Worm (Caenorhabditis elegans) whole organism, midembryonic: Measurements from ENCODE around the gene deg-1.

ENCODE experiments used
- T22C8.4 ChIP-seq: fragments of 200-800 bp; sonication (Bioruptor generic); IDR thresholded peaks from 2 replicates; pipeline ENCODE4 v1.3.6; 2022; ENCODE audit warnings: missing genetic modification characterization, missing compliant biosample characterization
- cog-1 ChIP-seq: sonication (generic microtip); optimal IDR thresholded peaks from 2 replicates; lab custom pipeline; 2016; ENCODE audit warnings: missing genetic modification characterization, missing compliant biosample characterization
- flt-1 ChIP-seq: fragments of 200-800 bp; sonication (Bioruptor generic); IDR thresholded peaks from 2 replicates; pipeline ENCODE4 v1.3.6; 2022; ENCODE audit warnings: missing genetic modification characterization, missing compliant biosample characterization
- klf-2 ChIP-seq: fragments of 200-800 bp; sonication (Bioruptor generic); conservative IDR thresholded peaks from 2 replicates; pipeline ENCODE4 v1.3.6; 2022; ENCODE audit warnings: missing genetic modification reagents, missing genetic modification characterization, missing compliant biosample characterization
- med-1 ChIP-seq: sonication (generic microtip); optimal IDR thresholded peaks from 2 replicates; lab custom pipeline; 2017; ENCODE audit warnings: missing genetic modification characterization, mild to moderate bottlenecking, missing compliant biosample characterization, antibody characterized with exemption, missing genetic modification reagents; ENCODE audit not compliant: insufficient read depth
- ref-1 ChIP-seq: fragments of 200-800 bp; sonication (Bioruptor generic); conservative IDR thresholded peaks from 2 replicates; pipeline ENCODE4 v1.3.6; 2022; ENCODE audit warnings: missing genetic modification reagents, missing genetic modification characterization, missing compliant biosample characterization
- tab-1 ChIP-seq: fragments of 200-800 bp; sonication (Bioruptor generic); IDR thresholded peaks from 2 replicates; pipeline ENCODE4 v1.3.6; 2022; ENCODE audit warnings: missing genetic modification characterization, missing compliant biosample characterization
- ztf-23 ChIP-seq: fragments of 200-800 bp; sonication (Bioruptor generic); IDR thresholded peaks from 2 replicates; pipeline ENCODE4 v1.3.6; 2022; ENCODE audit warnings: missing genetic modification reagents, missing genetic modification characterization, missing compliant biosample characterization
- ztf-29 ChIP-seq: fragments of 200-800 bp; sonication (Bioruptor generic); IDR thresholded peaks from 2 replicates; pipeline ENCODE4 v1.3.6; 2022; ENCODE audit warnings: missing genetic modification reagents, missing genetic modification characterization, missing compliant biosample characterization

The deg-1 gene

ce11 chrX:7798248-7799020, 45.6 kb downstream of the deg-1 start, which contains the start of gene adm-4:
Gene adm-4, minus strand, starts transcription at chrX:7798298.
- TF ChIP-seq klf-2 (GFP tag; lab: Robert Waterston, UW) (no peak), T22C8.4 (GFP tag; lab: Robert Waterston, UW) (no peak), cog-1 (peak; percentile 9), ztf-23 (GFP tag; lab: Robert Waterston, UW) (0 out of 2 replicates have a peak, but pooled peaks have one; percentile 16)

ce11 chrX:7799680-7800079, 46.8 kb downstream of the deg-1 start, which contains the start of gene gpx-7:
Gene gpx-7, minus strand, starts transcription at chrX:7799780.
- no peak for TF ChIP-seq ztf-29 (GFP tag; lab: Robert Waterston, UW)

- no peak for TF ChIP-seq klf-2 (GFP tag; lab: Robert Waterston, UW)
- TF ChIP-seq ztf-23 (GFP tag; lab: Robert Waterston, UW): no peak
- no peak for TF ChIP-seq ref-1 (GFP tag; lab: Robert Waterston, UW)
- TF ChIP-seq T22C8.4 (GFP tag; lab: Robert Waterston, UW): no peak
- TF ChIP-seq med-1 (GFP tag; lab: Kevin White, UChicago): no peak
- TF ChIP-seq ztf-29 (GFP tag; lab: Robert Waterston, UW): no peak
Observed at ce11 chrX:7800370-7800769, 47.5 kb downstream of the deg-1 start.

- no peak for TF ChIP-seq T22C8.4 (GFP tag; lab: Robert Waterston, UW)
- no peak for TF ChIP-seq med-1 (GFP tag; lab: Kevin White, UChicago)
- TF ChIP-seq tab-1: no peak
- TF ChIP-seq ztf-29 (GFP tag; lab: Robert Waterston, UW): no peak
- TF ChIP-seq cog-1: no peak
- TF ChIP-seq flt-1 (GFP tag; lab: Robert Waterston, UW): no peak
- no peak for TF ChIP-seq klf-2 (GFP tag; lab: Robert Waterston, UW)
- no peak for TF ChIP-seq ref-1 (GFP tag; lab: Robert Waterston, UW)
- no peak for TF ChIP-seq ztf-23 (GFP tag; lab: Robert Waterston, UW)
Observed at ce11 chrX:7808388-7808787, 55.5 kb downstream of the deg-1 start.

- TF ChIP-seq ztf-23 (GFP tag; lab: Robert Waterston, UW) (peak; percentile 74), flt-1 (GFP tag; lab: Robert Waterston, UW) (peak; percentile 70; the same call in 1 of the 2 replicates), med-1 (GFP tag; lab: Kevin White, UChicago) (no peak), tab-1 (no peak), ref-1 (GFP tag; lab: Robert Waterston, UW) (no peak), T22C8.4 (GFP tag; lab: Robert Waterston, UW) (no peak), ztf-29 (GFP tag; lab: Robert Waterston, UW) (no peak), cog-1 (peak; percentile 75)
Observed at ce11 chrX:7809352-7810196, 56.7 kb downstream of the deg-1 start.

- TF ChIP-seq T22C8.4 (GFP tag; lab: Robert Waterston, UW) (no peak), klf-2 (GFP tag; lab: Robert Waterston, UW) (no peak), ref-1 (GFP tag; lab: Robert Waterston, UW) (no peak), tab-1 (no peak), cog-1 (no peak), flt-1 (GFP tag; lab: Robert Waterston, UW) (no peak), ztf-29 (GFP tag; lab: Robert Waterston, UW) (no peak), med-1 (GFP tag; lab: Kevin White, UChicago) (no peak), ztf-23 (GFP tag; lab: Robert Waterston, UW) (no peak)
Observed at ce11 chrX:7810991-7811390, 58.1 kb downstream of the deg-1 start.

- no peak for TF ChIP-seq ref-1 (GFP tag; lab: Robert Waterston, UW)
- no peak for TF ChIP-seq tab-1
- no peak for TF ChIP-seq ztf-23 (GFP tag; lab: Robert Waterston, UW)
- no peak for TF ChIP-seq flt-1 (GFP tag; lab: Robert Waterston, UW)
Observed at ce11 chrX:7814747-7815146, 61.9 kb downstream of the deg-1 start.

- no peak for TF ChIP-seq cog-1
- TF ChIP-seq med-1 (GFP tag; lab: Kevin White, UChicago): no peak
- TF ChIP-seq T22C8.4 (GFP tag; lab: Robert Waterston, UW): no peak
- no peak for TF ChIP-seq flt-1 (GFP tag; lab: Robert Waterston, UW)
- no peak for TF ChIP-seq klf-2 (GFP tag; lab: Robert Waterston, UW)
- TF ChIP-seq ref-1 (GFP tag; lab: Robert Waterston, UW): no peak
- no peak for TF ChIP-seq ztf-23 (GFP tag; lab: Robert Waterston, UW)
Observed at ce11 chrX:7815230-7815629, 62.4 kb downstream of the deg-1 start.

- no peak for TF ChIP-seq flt-1 (GFP tag; lab: Robert Waterston, UW)
- TF ChIP-seq T22C8.4 (GFP tag; lab: Robert Waterston, UW): no peak
- no peak for TF ChIP-seq ztf-29 (GFP tag; lab: Robert Waterston, UW)
- no peak for TF ChIP-seq klf-2 (GFP tag; lab: Robert Waterston, UW)
- no peak for TF ChIP-seq med-1 (GFP tag; lab: Kevin White, UChicago)
- no peak for TF ChIP-seq ref-1 (GFP tag; lab: Robert Waterston, UW)
- TF ChIP-seq cog-1: no peak
Observed at ce11 chrX:7816434-7816974, 63.6 kb downstream of the deg-1 start, which contains the start of the genes sek-1 and R03G5.6. Gene sek-1, plus strand, starts transcription at chrX:7816734. Gene R03G5.6, minus strand, starts transcription at chrX:7816924.
